Worm (Caenorhabditis elegans): ENCODE data around the gene C02F12.8.
A peak's percentile ranks its signal among the peaks of the same experiment; 100 is the strongest.

C02F12.8 gene

ce11 chrX:3678507-3679175, 14.4 kb downstream of the C02F12.8 start, which contains the start of gene tag-52 (continued):
- TF ChIP-seq ceh-8 (GFP tag; optimal IDR thresholded peaks at IDR 0.05) (no peak), pax-3 (tag; optimal IDR thresholded peaks at IDR 0.05) (no peak)

- peak; percentile 100 for TF ChIP-seq ceh-63 (GFP tag; optimal IDR thresholded peaks at IDR 0.05)
- TF ChIP-seq C04F5.9 (tag; optimal IDR thresholded peaks at IDR 0.05), result no peak
Observed at ce11 chrX:3673584-3674108, 19.4 kb downstream of the C02F12.8 start, which contains the start of gene ceh-63. ceh-63 (minus strand) TSS chrX:3674058.

ce11 chrX:3671998-3672397, 21.0 kb downstream of the C02F12.8 start, which contains the start of gene C02F12.5:
C02F12.5 (minus strand) TSS chrX:3672098.
- peak; percentile 35 for TF ChIP-seq nhr-85 (tag)
- no peak for TF ChIP-seq mef-2 (tag; optimal IDR thresholded peaks at IDR 0.05)

ce11 chrX:3668842-3669241, 24.2 kb downstream of the C02F12.8 start, which contains the start of gene snet-1:
snet-1 (minus strand) TSS chrX:3668942.
- TF ChIP-seq mef-2 (tag; optimal IDR thresholded peaks at IDR 0.05) (no peak), ama-1 (optimal IDR thresholded peaks at IDR 0.05) (no peak), fkh-8 (tag; optimal IDR thresholded peaks at IDR 0.05) (peak; percentile 34), zip-4 (GFP tag; optimal IDR thresholded peaks at IDR 0.05) (no peak), hpl-2 (GFP tag; optimal IDR thresholded peaks at IDR 0.05) (no peak), sox-4 (tag; optimal IDR thresholded peaks at IDR 0.05) (peak; percentile 35), nhr-71 (tag; optimal IDR thresholded peaks at IDR 0.05) (peak; percentile 17)

- no peak for TF ChIP-seq nhr-47 (tag; optimal IDR thresholded peaks at IDR 0.05)
- TF ChIP-seq mab-9 (GFP tag; IDR thresholded peaks at IDR 0.05), result no peak
- no peak for TF ChIP-seq unc-62 (GFP tag; optimal IDR thresholded peaks at IDR 0.05)
- TF ChIP-seq nhr-90 (tag; optimal IDR thresholded peaks at IDR 0.05; ENCODE audit: poor library complexity), result no peak
- TF ChIP-seq ceh-90 (tag; optimal IDR thresholded peaks at IDR 0.05), result no peak
- TF ChIP-seq unc-30 (tag; optimal IDR thresholded peaks at IDR 0.05), result no peak
- no peak for TF ChIP-seq elt-3 (tag; optimal IDR thresholded peaks at IDR 0.05)
- no peak for TF ChIP-seq ceh-88 (GFP tag; IDR thresholded peaks at IDR 0.05)
- TF ChIP-seq lin-13 (GFP tag; optimal IDR thresholded peaks at IDR 0.05), result no peak
- TF ChIP-seq ceh-82 (tag; optimal IDR thresholded peaks at IDR 0.05), result no peak
- TF ChIP-seq fkh-10 (GFP tag; optimal IDR thresholded peaks at IDR 0.05), result no peak
- no peak for TF ChIP-seq ztf-4 (tag; optimal IDR thresholded peaks at IDR 0.05)
- TF ChIP-seq tlp-1 (tag; optimal IDR thresholded peaks at IDR 0.05), result no peak
- no peak for TF ChIP-seq xbp-1 (tag; optimal IDR thresholded peaks at IDR 0.05)
- TF ChIP-seq pqm-1 (tag; optimal IDR thresholded peaks at IDR 0.05), result no peak
Observed at ce11 chrX:3659192-3659591, 33.8 kb downstream of the C02F12.8 start, which contains the start of gene R11G1.1. R11G1.1 (plus strand) TSS chrX:3659492.

ce11 chrX:3655972-3656371, 37.1 kb downstream of the C02F12.8 start, which contains the start of gene R11G1.7:
R11G1.7 (plus strand) TSS chrX:3656272.
- TF ChIP-seq fkh-8 (tag; optimal IDR thresholded peaks at IDR 0.05) (no peak), pax-3 (tag; optimal IDR thresholded peaks at IDR 0.05) (no peak)

DNA sequence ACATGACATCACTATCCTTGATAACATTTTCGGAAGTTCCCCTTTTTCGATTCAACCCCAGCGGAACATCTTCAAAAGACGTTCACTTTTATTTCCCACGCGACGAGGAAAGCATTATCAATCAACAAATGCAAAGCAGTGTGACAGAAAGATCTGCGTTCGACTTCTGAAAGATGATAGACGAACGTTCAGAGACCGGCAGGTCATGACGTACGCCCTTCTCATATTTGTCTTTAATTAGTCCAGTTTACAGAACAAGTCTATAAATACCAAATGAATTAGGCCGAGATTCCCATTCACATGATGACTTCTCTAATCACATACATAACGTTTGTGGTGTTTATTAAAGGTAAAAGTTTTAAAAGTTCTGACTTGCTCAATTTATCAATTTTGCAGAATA, 38.4 kb downstream of the C02F12.8 start, which contains the start of gene R11G1.11:
Gene R11G1.11, plus strand, starts transcription at position 301 of the 400 bp plus-strand sequence.
- TF ChIP-seq F16B12.6 (tag; optimal IDR thresholded peaks at IDR 0.05) (no peak), sup-37 (GFP tag; optimal IDR thresholded peaks at IDR 0.05) (no peak), blmp-1 (tag; optimal IDR thresholded peaks at IDR 0.05) (no peak), C04F5.9 (tag; optimal IDR thresholded peaks at IDR 0.05) (no peak), lin-35 (GFP tag; optimal IDR thresholded peaks at IDR 0.05) (no peak), pax-3 (tag; optimal IDR thresholded peaks at IDR 0.05) (no peak), lin-14 (GFP tag; optimal IDR thresholded peaks at IDR 0.05) (no peak), mep-1 (tag; optimal IDR thresholded peaks at IDR 0.05) (no peak), mef-2 (tag; optimal IDR thresholded peaks at IDR 0.05) (no peak), elt-2 (tag; optimal IDR thresholded peaks at IDR 0.05) (no peak), nhr-85 (tag) (no peak), dsc-1 (tag; optimal IDR thresholded peaks at IDR 0.05) (no peak), grh-1 (GFP tag; IDR thresholded peaks at IDR 0.05) (no peak), vab-15 (tag; optimal IDR thresholded peaks at IDR 0.05) (no peak)
